Worm (Caenorhabditis elegans): ENCODE results near the gene cdf-2.

Gene cdf-2

ce11 chrX:12439998-12440722, 26.6 kb downstream of the cdf-2 start:
- TF ChIP-seq unc-62 (GFP tag; optimal IDR thresholded peaks at IDR 0.05) = no peak

ce11 chrX:12438266-12438665, 28.5 kb downstream of the cdf-2 start:
- TF ChIP-seq unc-62 (GFP tag; optimal IDR thresholded peaks at IDR 0.05) = no peak

- no peak for TF ChIP-seq unc-62 (GFP tag; optimal IDR thresholded peaks at IDR 0.05)
Observed at ce11 chrX:12436486-12436885, 30.2 kb downstream of the cdf-2 start.

- no peak for TF ChIP-seq unc-62 (GFP tag; optimal IDR thresholded peaks at IDR 0.05)
Observed at ce11 chrX:12435246-12435645, 31.5 kb downstream of the cdf-2 start.

- TF ChIP-seq unc-62 (GFP tag; optimal IDR thresholded peaks at IDR 0.05) = no peak
Observed at ce11 chrX:12434086-12434485, 32.6 kb downstream of the cdf-2 start, which contains the start of gene tsct-1. Gene tsct-1 (plus strand): TSS chrX:12434097.

- TF ChIP-seq unc-62 (GFP tag; optimal IDR thresholded peaks at IDR 0.05) = no peak
Observed at ce11 chrX:12430309-12430708, 36.4 kb downstream of the cdf-2 start, which contains the start of gene med-1. Gene med-1 (plus strand): TSS chrX:12430609.

ce11 chrX:12425427-12425826, 41.3 kb downstream of the cdf-2 start, which contains the start of gene T24D3.2:
Gene T24D3.2 (plus strand): TSS chrX:12425730.
- TF ChIP-seq unc-62 (GFP tag; optimal IDR thresholded peaks at IDR 0.05) = no peak

- no peak for TF ChIP-seq unc-62 (GFP tag; optimal IDR thresholded peaks at IDR 0.05)
Observed at ce11 chrX:12422580-12422979, 44.1 kb downstream of the cdf-2 start.

- no peak for TF ChIP-seq unc-62 (GFP tag; optimal IDR thresholded peaks at IDR 0.05)
Observed at ce11 chrX:12415832-12416231, 50.9 kb downstream of the cdf-2 start.

Data from whole organism, dauer.